Worm (Caenorhabditis elegans): ENCODE data around the gene C39B10.5.

DNA sequence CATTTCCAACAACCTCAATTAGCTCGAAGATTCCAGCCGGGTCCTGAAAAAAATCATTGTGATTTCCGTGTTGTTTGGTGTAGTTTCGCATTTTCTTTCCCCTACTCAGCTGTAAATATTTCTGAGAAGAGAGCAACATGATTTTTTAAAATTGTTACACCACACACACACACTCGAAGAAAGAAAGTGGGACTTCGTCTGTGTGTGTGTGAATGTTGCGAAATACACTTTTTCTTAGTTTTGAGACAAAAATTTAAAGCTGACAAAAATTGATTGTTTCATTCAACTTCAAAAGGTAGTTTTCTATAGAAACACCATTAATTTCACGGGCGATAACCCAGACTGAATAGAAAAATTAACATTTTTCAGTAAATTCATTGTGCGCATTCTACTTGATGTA is 19.0 kb upstream of the C39B10.5 start:
- TF ChIP-seq cog-1 (tag; optimal IDR thresholded peaks at IDR 0.05) (no peak), ztf-29 (GFP tag; IDR thresholded peaks at IDR 0.05) (no peak), flt-1 (GFP tag; IDR thresholded peaks at IDR 0.05) (no peak), tab-1 (GFP tag; IDR thresholded peaks at IDR 0.05) (no peak), T22C8.4 (GFP tag; IDR thresholded peaks at IDR 0.05) (no peak)
